Fruit fly (Drosophila melanogaster): ENCODE data around the gene CG31269.

The CG31269 gene

DNA sequence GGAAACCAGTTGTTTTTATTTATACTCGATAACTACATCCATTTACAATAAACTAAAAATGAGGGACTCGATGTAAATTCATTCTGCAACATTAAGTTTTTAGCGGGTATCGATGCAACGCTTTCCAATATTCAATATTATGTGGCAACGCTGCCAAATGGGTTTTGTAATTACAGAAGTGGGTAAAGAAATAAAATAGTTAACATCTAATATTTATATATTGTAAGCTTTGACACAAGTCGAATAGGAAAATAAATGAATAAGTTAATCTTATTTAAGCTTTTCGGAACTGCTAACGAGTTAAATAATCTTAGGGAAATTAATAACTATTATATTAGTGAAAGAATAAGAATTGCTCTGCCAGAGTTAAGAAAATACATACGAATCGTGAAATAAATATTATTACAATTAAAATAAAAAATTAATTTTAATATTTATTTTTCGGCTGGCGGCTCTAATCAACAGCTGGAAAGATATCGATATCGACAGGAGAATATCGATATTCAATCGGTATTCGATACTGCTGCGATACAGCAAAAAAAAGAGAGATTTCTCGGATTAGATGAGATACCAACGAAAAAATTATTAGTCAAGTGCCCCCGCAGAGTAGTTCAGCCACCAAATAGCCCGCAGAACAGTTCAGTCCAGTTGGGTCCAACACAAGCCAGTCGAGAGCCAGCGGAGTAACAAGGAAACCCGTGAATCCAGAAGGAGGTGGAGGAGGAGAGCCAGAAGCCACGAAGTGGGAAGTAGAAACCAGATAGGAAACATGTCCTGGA is 41.7 kb upstream of the CG31269 start, which contains the start of gene GckIII (continued):
- TF ChIP-seq Pdp1 (GFP tag; optimal IDR thresholded peaks at IDR 0.05) (peak in 1 of 2 experiments; percentile 11), trem (tag; optimal IDR thresholded peaks at IDR 0.05) (peak; percentile 76), CG10267 (tag; optimal IDR thresholded peaks at IDR 0.05) (peak; percentile 55), CG4404 (GFP tag; IDR thresholded peaks at IDR 0.05) (no peak), MESR4 (GFP tag; optimal IDR thresholded peaks at IDR 0.05) (peak; percentile 89), CG15073 (GFP tag; optimal IDR thresholded peaks at IDR 0.05) (no peak), CG13287 (GFP tag; IDR thresholded peaks at IDR 0.05; ENCODE audit: partially characterized antibody) (peak; percentile 87), CG14965 (GFP tag; optimal IDR thresholded peaks at IDR 0.05; ENCODE audit: borderline replicate concordance) (no peak), nmo (GFP tag; optimal IDR thresholded peaks at IDR 0.05) (peak; percentile 2), CG14710 (tag; optimal IDR thresholded peaks at IDR 0.05) (peak; percentile 62), CG2712 (tag; optimal IDR thresholded peaks at IDR 0.05) (peak; percentile 42), MBD-R2 (GFP tag; IDR thresholded peaks at IDR 0.05) (peak; percentile 54), CG30020 (tag; optimal IDR thresholded peaks at IDR 0.05) (peak; percentile 16), zen2 (GFP tag; IDR thresholded peaks at IDR 0.05; ENCODE audit: partially characterized antibody) (peak; percentile 89), CG17359 (tag; optimal IDR thresholded peaks at IDR 0.05) (peak; percentile 17), ato (GFP tag; IDR thresholded peaks at IDR 0.05; ENCODE audit: partially characterized antibody) (peak; percentile 37), CG7963 (GFP tag; IDR thresholded peaks at IDR 0.05; ENCODE audit: partially characterized antibody) (peak; percentile 59; the same call in 2 of the 3 replicates), YL-1 (GFP tag; optimal IDR thresholded peaks at IDR 0.05) (peak; percentile 5), CG12391 (tag; optimal IDR thresholded peaks at IDR 0.05) (peak; percentile 26), hbn (GFP tag; IDR thresholded peaks at IDR 0.05; ENCODE audit: partially characterized antibody) (peak; percentile 52), CG17829 (tag; optimal IDR thresholded peaks at IDR 0.05) (peak; percentile 22), HLH3B (GFP tag; IDR thresholded peaks at IDR 0.05) (no peak), seq (GFP tag; IDR thresholded peaks at IDR 0.05) (no peak), inv (GFP tag; IDR thresholded peaks at IDR 0.05; ENCODE audit: partially characterized antibody) (peak; percentile 70), jumu (GFP tag; optimal IDR thresholded peaks at IDR 0.05) (no peak), CG16813 (GFP tag; IDR thresholded peaks at IDR 0.05; ENCODE audit: partially characterized antibody) (peak; percentile 57; the same call in 2 of the 3 replicates), bbx (GFP tag; IDR thresholded peaks at IDR 0.05; ENCODE audit: partially characterized antibody) (peak; percentile 86), BEAF-32 (GFP tag; optimal IDR thresholded peaks at IDR 0.05) (peak; percentile 74), amos (GFP tag; IDR thresholded peaks at IDR 0.05; ENCODE audit: partially characterized antibody) (peak; percentile 79), CG7745 (tag; optimal IDR thresholded peaks at IDR 0.05) (peak; percentile 5), cad (GFP tag; optimal IDR thresholded peaks at IDR 0.05) (no peak), CG18262 (tag; optimal IDR thresholded peaks at IDR 0.05) (peak; percentile 19), pzg (GFP tag; optimal IDR thresholded peaks at IDR 0.05) (peak; percentile 37), knrl (GFP tag; IDR thresholded peaks at IDR 0.05; ENCODE audit: partially characterized antibody) (peak; percentile 72; the same call in 2 of the 3 replicates), sens (GFP tag) (peak; percentile 82), Dll (GFP tag; IDR thresholded peaks at IDR 0.05; ENCODE audit: partially characterized antibody) (peak; percentile 89), Rfx (GFP tag; IDR thresholded peaks at IDR 0.05) (no peak), hb (GFP tag; IDR thresholded peaks at IDR 0.05; ENCODE audit: partially characterized antibody) (peak; percentile 79), CoRest (tag; optimal IDR thresholded peaks at IDR 0.05) (peak; percentile 5), CG8924 (tag; optimal IDR thresholded peaks at IDR 0.05) (peak; percentile 32), unpg (GFP tag; optimal IDR thresholded peaks at IDR 0.05) (no peak), CG2129 (GFP tag; IDR thresholded peaks at IDR 0.05; ENCODE audit: partially characterized antibody) (peak; percentile 86), Sry-δ (GFP tag; optimal IDR thresholded peaks at IDR 0.05) (peak; percentile 50), Dref (GFP tag; IDR thresholded peaks at IDR 0.05) (peak; percentile 79), CG10979 (tag; optimal IDR thresholded peaks at IDR 0.05) (peak; percentile 2), CG14860 (GFP tag; IDR thresholded peaks at IDR 0.05; ENCODE audit: partially characterized antibody) (peak; percentile 83)

Data from whole organism, embryonic.